Worm (Caenorhabditis elegans) whole organism, mixed stage, embryonic: ENCODE results near the gene F43G6.17.
A peak's percentile ranks its signal among the peaks of the same experiment; 100 is the strongest.

Experiments used
- M03D4.4 ChIP-seq: sonication (generic microtip); optimal IDR thresholded peaks from 2 replicates; lab custom pipeline; 2017; ENCODE audit warnings: mild to moderate bottlenecking, missing genetic modification characterization, missing compliant biosample characterization
- bed-3 ChIP-seq: fragments of 200-800 bp; sonication (Bioruptor generic); optimal IDR thresholded peaks from 3 replicates; lab custom pipeline; 2018; ENCODE audit warnings: mild to moderate bottlenecking, missing genetic modification characterization, moderate library complexity, missing compliant biosample characterization
- blmp-1 ChIP-seq: fragments of 150-350 bp; optimal IDR thresholded peaks from 2 replicates; lab custom pipeline; 2014; ENCODE audit warnings: missing biosample characterization, missing genetic modification characterization
- ceh-39 ChIP-seq: fragments of 150-350 bp; optimal IDR thresholded peaks from 2 replicates; lab custom pipeline; 2014; ENCODE audit warnings: missing biosample characterization, missing genetic modification characterization
- ceh-43 ChIP-seq: fragments of 200-800 bp; sonication (Bioruptor generic); optimal IDR thresholded peaks from 2 replicates; lab custom pipeline; 2018; ENCODE audit warnings: mild to moderate bottlenecking, missing genetic modification characterization, moderate library complexity, missing compliant biosample characterization
- ces-1 ChIP-seq: fragments of 150-350 bp; optimal IDR thresholded peaks from 2 replicates; lab custom pipeline; 2014; ENCODE audit warnings: missing biosample characterization, missing genetic modification reagents, missing genetic modification characterization
- cnd-1 ChIP-seq: fragments of 200-800 bp; sonication (Bioruptor generic); optimal IDR thresholded peaks from 2 replicates; lab custom pipeline; 2018; ENCODE audit warnings: mild to moderate bottlenecking, missing genetic modification characterization, missing compliant biosample characterization
- drap-1 ChIP-seq: fragments of 200-800 bp; sonication (Bioruptor generic); optimal IDR thresholded peaks from 3 replicates; lab custom pipeline; 2018; ENCODE audit warnings: mild to moderate bottlenecking, missing genetic modification characterization, missing compliant biosample characterization
- elt-1 ChIP-seq: sonication (generic microtip); optimal IDR thresholded peaks from 2 replicates; lab custom pipeline; 2017; ENCODE audit warnings: missing genetic modification characterization, mild to moderate bottlenecking, missing compliant biosample characterization, antibody characterized with exemption, moderate library complexity, borderline replicate concordance; ENCODE audit not compliant: insufficient read depth
- elt-3 ChIP-seq: fragments of 150-350 bp; optimal IDR thresholded peaks from 2 replicates; lab custom pipeline; 2014; ENCODE audit warnings: missing biosample characterization, missing genetic modification characterization
- flh-1 ChIP-seq: fragments of 200-800 bp; sonication (Bioruptor generic); optimal IDR thresholded peaks from 2 replicates; lab custom pipeline; 2018; ENCODE audit warnings: mild to moderate bottlenecking, missing genetic modification characterization, moderate library complexity, missing compliant biosample characterization
- ham-2 ChIP-seq: fragments of 200-800 bp; sonication (Bioruptor generic); optimal IDR thresholded peaks from 2 replicates; lab custom pipeline; 2018; ENCODE audit warnings: mild to moderate bottlenecking, missing genetic modification characterization, missing compliant biosample characterization
- hlh-1 ChIP-seq: fragments of 150-350 bp; optimal IDR thresholded peaks from 2 replicates; lab custom pipeline; 2014; ENCODE audit warnings: missing biosample characterization, missing genetic modification reagents, missing genetic modification characterization
- lin-13 ChIP-seq: fragments of 150-350 bp; optimal IDR thresholded peaks from 2 replicates; lab custom pipeline; 2014; ENCODE audit warnings: missing biosample characterization, missing genetic modification characterization
- lsy-2 ChIP-seq: fragments of 150-350 bp; optimal IDR thresholded peaks from 2 replicates; lab custom pipeline; 2014; ENCODE audit warnings: missing biosample characterization, missing genetic modification characterization
- mep-1 ChIP-seq: fragments of 150-350 bp; optimal IDR thresholded peaks from 2 replicates; lab custom pipeline; 2017; ENCODE audit warnings: missing biosample characterization, missing genetic modification reagents, missing genetic modification characterization, inconsistent platforms
- nhr-12 ChIP-seq: fragments of 150-350 bp; optimal IDR thresholded peaks from 2 replicates; lab custom pipeline; 2014; ENCODE audit warnings: missing biosample characterization, missing genetic modification characterization
- nhr-2 ChIP-seq: fragments of 150-350 bp; optimal IDR thresholded peaks from 2 replicates; lab custom pipeline; 2014; ENCODE audit warnings: missing biosample characterization, missing genetic modification characterization
- nhr-237 ChIP-seq: fragments of 150-350 bp; optimal IDR thresholded peaks from 2 replicates; lab custom pipeline; 2014; ENCODE audit warnings: missing biosample characterization, missing genetic modification characterization
- nhr-76 ChIP-seq: sonication (generic microtip); optimal IDR thresholded peaks from 2 replicates; lab custom pipeline; 2017; ENCODE audit warnings: missing biosample characterization, missing genetic modification characterization
- pha-4 ChIP-seq: fragments of 150-350 bp; optimal IDR thresholded peaks from 2 replicates; lab custom pipeline; 2018; ENCODE audit warnings: missing biosample characterization, missing genetic modification reagents, missing genetic modification characterization
- sem-2 ChIP-seq: fragments of 200-800 bp; sonication (Bioruptor generic); optimal IDR thresholded peaks from 2 replicates; lab custom pipeline; 2018; ENCODE audit warnings: mild to moderate bottlenecking, missing genetic modification characterization, missing compliant biosample characterization
- snpc-4 ChIP-seq: fragments of 150-350 bp; optimal IDR thresholded peaks from 2 replicates; lab custom pipeline; 2014; ENCODE audit warnings: missing biosample characterization, missing genetic modification characterization
- tbx-8 ChIP-seq: fragments of 200-800 bp; sonication (Bioruptor generic); optimal IDR thresholded peaks from 2 replicates; lab custom pipeline; 2018; ENCODE audit warnings: mild to moderate bottlenecking, missing genetic modification characterization, moderate library complexity, missing compliant biosample characterization
- unc-120 ChIP-seq: sonication (generic microtip); optimal IDR thresholded peaks from 2 replicates; lab custom pipeline; 2017; ENCODE audit warnings: missing genetic modification characterization, missing compliant biosample characterization; ENCODE audit not compliant: poor library complexity, severe bottlenecking
- unc-62 ChIP-seq: fragments of 150-350 bp; optimal IDR thresholded peaks from 2 replicates; lab custom pipeline; 2014; ENCODE audit warnings: missing biosample characterization, missing genetic modification reagents, missing genetic modification characterization
- zip-8 ChIP-seq: fragments of 150-350 bp; optimal IDR thresholded peaks from 2 replicates; lab custom pipeline; 2014; ENCODE audit warnings: missing biosample characterization, missing genetic modification characterization
- ztf-11 ChIP-seq: fragments of 150-350 bp; optimal IDR thresholded peaks from 2 replicates; lab custom pipeline; 2014; ENCODE audit warnings: missing biosample characterization, missing genetic modification characterization

The F43G6.17 gene

DNA sequence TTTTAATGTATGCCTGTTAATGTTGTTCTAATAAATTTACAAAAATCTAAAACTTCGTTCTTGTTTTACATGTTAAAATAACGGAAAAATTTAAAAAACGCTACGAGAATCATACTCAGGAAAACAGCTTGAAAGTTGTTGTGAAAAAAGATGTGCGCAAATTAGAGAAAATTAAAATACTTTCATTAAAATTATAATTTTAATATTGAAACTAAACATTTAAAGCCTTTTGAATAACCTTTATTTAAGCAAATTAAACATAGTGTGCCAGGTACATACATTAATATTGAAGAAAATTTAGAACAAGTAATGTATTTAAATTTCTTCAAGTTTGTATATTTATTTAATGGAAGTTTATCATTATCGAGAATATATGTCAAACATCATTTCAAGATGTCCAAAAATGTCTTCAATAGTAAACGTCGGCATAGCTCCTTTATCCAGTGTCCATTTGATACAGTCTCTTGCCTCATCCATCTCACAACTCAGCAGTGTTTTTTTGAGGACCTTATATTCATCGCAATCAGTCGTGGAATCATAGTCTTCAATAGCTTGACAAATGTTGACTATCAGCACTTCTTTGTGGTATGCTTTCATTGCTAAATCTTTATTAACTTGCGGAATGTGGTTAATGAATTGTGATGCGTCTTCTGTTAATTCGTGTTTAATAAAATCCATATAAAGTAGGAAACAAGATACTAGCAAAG lies 40.6 kb upstream of the F43G6.17 start:
- no peak for TF ChIP-seq flh-1 (GFP tag; lab: Kevin White, UChicago)
- TF ChIP-seq elt-1 (tag; lab: Kevin White, UChicago) = no peak
- TF ChIP-seq nhr-2 = peak; percentile 60
- no peak for TF ChIP-seq M03D4.4 (tag; lab: Kevin White, UChicago)
- no peak for TF ChIP-seq nhr-237 (tag; lab: Kevin White, UChicago)
- TF ChIP-seq mep-1 (tag; lab: Kevin White, UChicago) = no peak
- no peak for TF ChIP-seq ham-2 (GFP tag; lab: Kevin White, UChicago)
- TF ChIP-seq bed-3 (GFP tag; lab: Kevin White, UChicago) = no peak
- TF ChIP-seq lin-13 (tag; lab: Kevin White, UChicago) = no peak
- TF ChIP-seq ces-1 = peak; percentile 64
- TF ChIP-seq lsy-2 (tag; lab: Kevin White, UChicago) = peak; percentile 10
- TF ChIP-seq drap-1 (GFP tag; lab: Kevin White, UChicago) = no peak

- TF ChIP-seq sem-2 (GFP tag; lab: Kevin White, UChicago) (no peak), nhr-76 (tag; lab: Kevin White, UChicago) (no peak)
These were observed 36.9 kb upstream of the F43G6.17 start for ce11 chrII:11765506-11766152.

DNA sequence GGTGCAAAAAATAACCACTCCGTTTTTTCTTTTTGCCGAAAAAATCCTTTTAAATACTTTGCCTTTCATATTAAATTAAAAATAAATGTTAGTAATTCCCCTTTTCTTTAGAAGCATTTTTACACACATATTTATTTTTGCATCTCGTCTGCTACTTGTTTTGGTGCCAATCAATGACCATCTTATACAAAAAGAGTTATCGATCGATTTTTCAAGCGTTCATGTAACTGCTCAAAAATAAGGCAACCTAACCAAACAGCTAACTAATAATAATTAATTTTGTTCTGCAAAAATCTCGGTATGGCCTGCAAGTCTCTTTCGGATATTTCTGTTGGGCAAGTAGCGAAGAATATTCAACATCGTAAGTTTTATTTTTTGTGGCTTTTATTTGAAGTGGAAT lies 36.1 kb upstream of the F43G6.17 start, which contains the start of gene F44E5.2:
F44E5.2 (plus strand) TSS at position 301 of the 400 bp plus-strand sequence.
- TF ChIP-seq elt-3 (tag; lab: Kevin White, UChicago) (no peak), tbx-8 (GFP tag; lab: Kevin White, UChicago) (no peak), nhr-2 (no peak), lin-13 (tag; lab: Kevin White, UChicago) (no peak), unc-62 (GFP tag; lab: Kevin White, UChicago) (no peak), ztf-11 (tag; lab: Kevin White, UChicago) (no peak), hlh-1 (tag; lab: Kevin White, UChicago) (no peak), M03D4.4 (tag; lab: Kevin White, UChicago) (no peak), ceh-43 (no peak)

ce11 chrII:11772364-11772763 lies 30.2 kb upstream of the F43G6.17 start, which contains the start of gene F44E5.15:
Gene F44E5.15 (plus strand): TSS chrII:11772664.
- TF ChIP-seq bed-3 (GFP tag; lab: Kevin White, UChicago) = no peak

DNA sequence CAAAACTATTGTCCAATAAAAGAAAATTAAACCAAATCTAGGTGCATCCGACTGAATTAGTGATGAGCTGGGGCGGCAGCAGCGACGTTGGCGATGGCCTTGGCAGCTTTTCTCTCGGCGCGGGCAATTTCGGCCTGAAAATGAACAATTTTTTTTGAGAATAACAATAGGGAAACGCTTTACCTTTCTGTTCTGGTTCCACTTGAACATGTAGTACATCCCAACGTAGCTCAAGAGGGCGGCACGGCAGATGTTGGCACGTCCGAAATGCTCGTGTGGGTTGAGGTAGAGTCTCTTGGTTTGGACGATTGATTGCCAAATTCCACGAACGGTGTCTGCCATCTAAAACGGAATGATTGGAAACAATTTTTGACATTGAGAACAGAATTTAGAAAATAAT lies 28.3 kb upstream of the F43G6.17 start, which contains the start of gene F44E5.1:
F44E5.1 (minus strand) TSS at position 342 of the 400 bp plus-strand sequence.
- no peak for TF ChIP-seq elt-1 (tag; lab: Kevin White, UChicago)
- TF ChIP-seq ceh-43 = no peak
- TF ChIP-seq hlh-1 (tag; lab: Kevin White, UChicago) = no peak
- TF ChIP-seq ham-2 (GFP tag; lab: Kevin White, UChicago) = no peak
- TF ChIP-seq ceh-39 = no peak
- TF ChIP-seq unc-120 (tag; lab: Kevin White, UChicago) = no peak
- no peak for TF ChIP-seq ztf-11 (tag; lab: Kevin White, UChicago)
- TF ChIP-seq flh-1 (GFP tag; lab: Kevin White, UChicago) = no peak
- TF ChIP-seq snpc-4 (tag; lab: Kevin White, UChicago) = no peak
- TF ChIP-seq sem-2 (GFP tag; lab: Kevin White, UChicago) = no peak
- no peak for TF ChIP-seq lin-13 (tag; lab: Kevin White, UChicago)

- TF ChIP-seq mep-1 (tag; lab: Kevin White, UChicago) (peak; percentile 77), elt-3 (tag; lab: Kevin White, UChicago) (no peak), nhr-237 (tag; lab: Kevin White, UChicago) (peak; percentile 62), lsy-2 (tag; lab: Kevin White, UChicago) (peak; percentile 77), blmp-1 (tag; lab: Kevin White, UChicago) (no peak), hlh-1 (tag; lab: Kevin White, UChicago) (no peak), bed-3 (GFP tag; lab: Kevin White, UChicago) (no peak), ceh-39 (peak; percentile 36), pha-4 (tag; lab: Kevin White, UChicago) (peak; percentile 11), zip-8 (tag; lab: Kevin White, UChicago) (no peak), nhr-12 (no peak), cnd-1 (no peak), nhr-76 (tag; lab: Kevin White, UChicago) (no peak), ces-1 (no peak), drap-1 (GFP tag; lab: Kevin White, UChicago) (no peak)
- TF ChIP-seq, all 35 proteins: peak for 5
These were observed 24.6 kb upstream of the F43G6.17 start, which contains the start of the genes patr-1 and dna-2 for ce11 chrII:11777893-11778480. Gene patr-1 (minus strand): TSS chrII:11777943. Gene dna-2 (plus strand): TSS chrII:11778430.
